Fruit fly (Drosophila melanogaster): Measurements from ENCODE around the gene sta.
A peak's percentile ranks its signal among the peaks of the same experiment; 100 is the strongest.

sta gene

dm6 chrX:1482840-1483518 lies at the start of gene sta, which contains the start of gene inc (continued):
- TF ChIP-seq unc-4 (GFP tag; IDR thresholded peaks at IDR 0.05; ENCODE audit: partially characterized antibody): peak; percentile 72
- no peak for TF ChIP-seq Usf (GFP tag; optimal IDR thresholded peaks at IDR 0.05)
- TF ChIP-seq CG3163 (GFP tag; optimal IDR thresholded peaks at IDR 0.05): peak; percentile 31
- 0 out of 3 replicates have a peak, but pooled peaks have one; percentile 14 for TF ChIP-seq C15 (GFP tag; IDR thresholded peaks at IDR 0.05)
- TF ChIP-seq ap (GFP tag; IDR thresholded peaks at IDR 0.05): no peak
- TF ChIP-seq row (GFP tag; IDR thresholded peaks at IDR 0.05): peak; percentile 33; the same call in 1 of the 3 replicates
- TF ChIP-seq YL-1 (GFP tag; optimal IDR thresholded peaks at IDR 0.05): peak; percentile 94
- no peak for TF ChIP-seq disco-r (GFP tag; optimal IDR thresholded peaks at IDR 0.05)
- no peak for TF ChIP-seq yki (optimal IDR thresholded peaks at IDR 0.05)
- no peak for TF ChIP-seq CG10654 (GFP tag; optimal IDR thresholded peaks at IDR 0.05)
- TF ChIP-seq HmgZ (tag; optimal IDR thresholded peaks at IDR 0.05): peak; percentile 85
- peak; percentile 21; the same call in 1 of the 2 replicates for TF ChIP-seq Awh (GFP tag; IDR thresholded peaks at IDR 0.05)
- TF ChIP-seq CG17612 (GFP tag; IDR thresholded peaks at IDR 0.05): no peak
- no peak for TF ChIP-seq CG4854 (GFP tag; optimal IDR thresholded peaks at IDR 0.05)
- peak; percentile 73 for TF ChIP-seq CG7271 (tag; optimal IDR thresholded peaks at IDR 0.05)
- TF ChIP-seq Hmx (GFP tag; optimal IDR thresholded peaks at IDR 0.05): no peak
- TF ChIP-seq CTCF (GFP tag; optimal IDR thresholded peaks at IDR 0.05): peak; percentile 18
- peak; percentile 11 for TF ChIP-seq Sry-β (GFP tag; optimal IDR thresholded peaks at IDR 0.05)
- TF ChIP-seq H15 (GFP tag; IDR thresholded peaks at IDR 0.05): 0 out of 3 replicates have a peak, but pooled peaks have one; percentile 23
- TF ChIP-seq oc (tag; optimal IDR thresholded peaks at IDR 0.05): peak; percentile 65
- peak; percentile 74 for TF ChIP-seq sug (tag; optimal IDR thresholded peaks at IDR 0.05)
- TF ChIP-seq NC2α (GFP tag; optimal IDR thresholded peaks at IDR 0.05): peak; percentile 17
- TF ChIP-seq CG15269 (tag; optimal IDR thresholded peaks at IDR 0.05): peak; percentile 60
- TF ChIP-seq mld (GFP tag; IDR thresholded peaks at IDR 0.05; ENCODE audit: partially characterized antibody): no peak
- peak; percentile 80 for TF ChIP-seq Dbx (GFP tag; IDR thresholded peaks at IDR 0.05)
- no peak for TF ChIP-seq tna (GFP tag; IDR thresholded peaks at IDR 0.05; ENCODE audit: partially characterized antibody)
- peak; percentile 5 for TF ChIP-seq CG18476 (GFP tag; optimal IDR thresholded peaks at IDR 0.05)
- TF ChIP-seq CG1233 (GFP tag; optimal IDR thresholded peaks at IDR 0.05): peak; percentile 64
- peak; percentile 86 for TF ChIP-seq CG6813 (GFP tag; optimal IDR thresholded peaks at IDR 0.05)
- TF ChIP-seq CG17361 (GFP tag; IDR thresholded peaks at IDR 0.05): peak; percentile 51; the same call in 1 of the 3 replicates
- TF ChIP-seq CG11504 (tag; optimal IDR thresholded peaks at IDR 0.05): peak; percentile 57
- TF ChIP-seq nerfin-1 (tag; optimal IDR thresholded peaks at IDR 0.05): peak; percentile 85
- peak; percentile 81 for TF ChIP-seq B-H2 (GFP tag; optimal IDR thresholded peaks at IDR 0.05)
- no peak for TF ChIP-seq CG12942 (GFP tag; optimal IDR thresholded peaks at IDR 0.05)
- TF ChIP-seq Bdp1 (GFP tag; optimal IDR thresholded peaks at IDR 0.05): peak; percentile 27
- no peak for TF ChIP-seq CG43689 (GFP tag; IDR thresholded peaks at IDR 0.05)
- 0 out of 2 replicates have a peak, but pooled peaks have one; percentile 19 for TF ChIP-seq CG7372 (GFP tag; IDR thresholded peaks at IDR 0.05)
- TF ChIP-seq CG9727 (GFP tag; optimal IDR thresholded peaks at IDR 0.05): peak; percentile 71
- TF ChIP-seq al (GFP tag; IDR thresholded peaks at IDR 0.05): no peak
- peak; percentile 55 for TF ChIP-seq CG10147 (GFP tag; optimal IDR thresholded peaks at IDR 0.05)
- TF ChIP-seq salm (tag; optimal IDR thresholded peaks at IDR 0.05): peak; percentile 22
- peak; percentile 38 for TF ChIP-seq Xbp1 (GFP tag; optimal IDR thresholded peaks at IDR 0.05)
- peak; percentile 81 for TF ChIP-seq CG2116 (GFP tag; optimal IDR thresholded peaks at IDR 0.05)
- TF ChIP-seq CG9609 (GFP tag; optimal IDR thresholded peaks at IDR 0.05): peak; percentile 21
- peak in 1 of 2 experiments; percentile 59 for TF ChIP-seq insv (GFP tag; optimal IDR thresholded peaks at IDR 0.05)
- TF ChIP-seq CG13624 (GFP tag; optimal IDR thresholded peaks at IDR 0.05): peak; percentile 73
- TF ChIP-seq repo (GFP tag; optimal IDR thresholded peaks at IDR 0.05): peak; percentile 54
- peak; percentile 67 for TF ChIP-seq Atf6 (GFP tag; IDR thresholded peaks at IDR 0.05)
- peak; percentile 32; the same call in 1 of the 2 replicates for TF ChIP-seq ttk (GFP tag; IDR thresholded peaks at IDR 0.05)
- TF ChIP-seq CG8281 (tag; optimal IDR thresholded peaks at IDR 0.05): no peak
